Worm (Caenorhabditis elegans) whole organism, L1 larva: Measurements from ENCODE around the gene F36A4.3.

Experiments used
- aly-2 ChIP-seq: fragments of 150-350 bp; optimal IDR thresholded peaks from 2 replicates; lab custom pipeline; 2014; ENCODE audit warnings: missing biosample characterization, missing genetic modification characterization
- nhr-237 ChIP-seq: fragments of 150-350 bp; optimal IDR thresholded peaks from 2 replicates; lab custom pipeline; 2014; ENCODE audit warnings: missing biosample characterization, missing genetic modification characterization
- ztf-11 ChIP-seq, 2 experiments: sonication (generic microtip); optimal IDR thresholded peaks; 2 replicates each; lab custom pipeline; 2016 to 2017; ENCODE audit warnings: missing genetic modification characterization in 2 of 2, missing biosample characterization in 1 of 2, missing compliant biosample characterization in 1 of 2
- ztf-4 ChIP-seq: fragments of 150-350 bp; optimal IDR thresholded peaks from 2 replicates; lab custom pipeline; 2014; ENCODE audit warnings: missing biosample characterization, missing genetic modification characterization

DNA sequence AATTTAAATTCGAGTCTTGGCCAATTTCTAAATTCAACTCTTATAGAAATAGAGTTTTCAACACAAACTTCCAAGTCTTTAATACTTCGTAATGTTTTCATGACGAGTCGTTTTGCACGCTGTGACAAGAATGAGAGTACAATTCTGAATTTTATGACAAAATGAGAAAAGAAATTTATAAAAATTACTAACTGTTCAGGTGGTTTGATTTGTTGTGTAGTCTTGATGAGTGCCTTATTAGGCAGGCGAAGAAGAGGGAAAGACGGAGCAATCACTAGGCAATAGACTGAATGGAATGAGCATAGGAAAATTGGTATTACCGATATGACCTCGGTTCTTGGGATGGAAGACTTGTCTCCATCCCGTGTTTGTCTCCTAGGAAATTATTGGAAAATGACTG is 49.4 kb upstream of the F36A4.3 start, which contains the start of gene F30B5.11:
- no peak for TF ChIP-seq aly-2 (tag; lab: Kevin White, UChicago)
- no peak for TF ChIP-seq nhr-237 (tag; lab: Kevin White, UChicago)
- no peak for TF ChIP-seq ztf-4 (tag; lab: Kevin White, UChicago)
- no peak for TF ChIP-seq ztf-11 (tag; optimal IDR thresholded peaks at IDR 0.05; lab: Kevin White, UChicago)
